Worm (Caenorhabditis elegans) whole organism, L3 larva: Measurements from ENCODE around the gene hot-6.

Source experiments
- R02D3.7 ChIP-seq: fragments of 150-350 bp; optimal IDR thresholded peaks from 2 replicates; lab custom pipeline; 2014; ENCODE audit warnings: missing biosample characterization, missing genetic modification characterization
- ZK546.5 ChIP-seq: sonication (generic microtip); optimal IDR thresholded peaks from 2 replicates; lab custom pipeline; 2017; ENCODE audit warnings: missing biosample characterization, missing genetic modification characterization
- ceh-16 ChIP-seq: sonication (generic microtip); optimal IDR thresholded peaks from 2 replicates; lab custom pipeline; 2017; ENCODE audit warnings: missing biosample characterization, missing genetic modification characterization
- ceh-28 ChIP-seq: fragments of 150-350 bp; optimal IDR thresholded peaks from 2 replicates; lab custom pipeline; 2014; ENCODE audit warnings: missing biosample characterization, missing genetic modification reagents, missing genetic modification characterization
- ceh-82 ChIP-seq: fragments of 150-350 bp; optimal IDR thresholded peaks from 2 replicates; lab custom pipeline; 2014; ENCODE audit warnings: missing biosample characterization, missing genetic modification characterization
- ceh-9 ChIP-seq: sonication (generic microtip); optimal IDR thresholded peaks from 2 replicates; lab custom pipeline; 2018; ENCODE audit warnings: missing biosample characterization, missing genetic modification characterization
- daf-12 ChIP-seq: fragments of 150-350 bp; optimal IDR thresholded peaks from 2 replicates; lab custom pipeline; 2014; ENCODE audit warnings: missing biosample characterization, missing genetic modification reagents, missing genetic modification characterization
- egl-5 ChIP-seq: fragments of 150-350 bp; optimal IDR thresholded peaks from 2 replicates; lab custom pipeline; 2017; ENCODE audit warnings: missing biosample characterization, missing genetic modification reagents, missing genetic modification characterization, inconsistent platforms
- elt-1 ChIP-seq: fragments of 150-350 bp; optimal IDR thresholded peaks from 2 replicates; lab custom pipeline; 2014; ENCODE audit warnings: missing biosample characterization, missing genetic modification characterization
- elt-2 ChIP-seq: sonication (generic microtip); optimal IDR thresholded peaks from 2 replicates; lab custom pipeline; 2016; ENCODE audit warnings: missing genetic modification reagents, mild to moderate bottlenecking, missing genetic modification characterization, missing compliant biosample characterization
- elt-3 ChIP-seq, 3 experiments: fragments of 150-350 bp in 1 of 3; sonication (generic microtip) in 2 of 3; optimal IDR thresholded peaks; 2 replicates in 2 of 3; 4 replicates in 1 of 3; lab custom pipeline; 2014 to 2017; ENCODE audit warnings: missing biosample characterization in 3 of 3, missing genetic modification characterization in 3 of 3
- eor-1 ChIP-seq, 2 experiments: fragments of 150-350 bp; optimal IDR thresholded peaks; 2 replicates each; lab custom pipeline; 2014 to 2018; ENCODE audit warnings: missing biosample characterization in 2 of 2, missing genetic modification characterization in 2 of 2
- fkh-2 ChIP-seq: fragments of 150-350 bp; optimal IDR thresholded peaks from 2 replicates; lab custom pipeline; 2014; ENCODE audit warnings: missing biosample characterization, missing genetic modification reagents, missing genetic modification characterization
- fos-1 ChIP-seq: fragments of 150-350 bp; optimal IDR thresholded peaks from 2 replicates; lab custom pipeline; 2014; ENCODE audit warnings: missing biosample characterization, missing genetic modification characterization
- hmg-11 ChIP-seq: sonication (generic microtip); optimal IDR thresholded peaks from 2 replicates; lab custom pipeline; 2016; ENCODE audit warnings: missing genetic modification characterization, missing compliant biosample characterization
- jun-1 ChIP-seq: fragments of 150-350 bp; optimal IDR thresholded peaks from 2 replicates; lab custom pipeline; 2014; ENCODE audit warnings: missing biosample characterization, missing genetic modification reagents, missing genetic modification characterization
- lin-15B ChIP-seq: fragments of 150-350 bp; optimal IDR thresholded peaks from 2 replicates; lab custom pipeline; 2014; ENCODE audit warnings: missing biosample characterization, missing genetic modification characterization
- lin-39 ChIP-seq: fragments of 150-350 bp; optimal IDR thresholded peaks from 2 replicates; lab custom pipeline; 2018; ENCODE audit warnings: missing biosample characterization, missing genetic modification reagents, missing genetic modification characterization
- lsy-12 ChIP-seq: sonication (generic microtip); optimal IDR thresholded peaks from 2 replicates; lab custom pipeline; 2016; ENCODE audit warnings: mild to moderate bottlenecking, missing genetic modification characterization, missing compliant biosample characterization
- mdl-1 ChIP-seq: fragments of 150-350 bp; optimal IDR thresholded peaks from 2 replicates; lab custom pipeline; 2014; ENCODE audit warnings: missing biosample characterization, missing genetic modification characterization
- mml-1 ChIP-seq: fragments of 150-350 bp; sonication (generic microtip); optimal IDR thresholded peaks from 3 replicates; lab custom pipeline; 2014; ENCODE audit warnings: missing biosample characterization, missing genetic modification characterization
- nfya-1 ChIP-seq: sonication (generic microtip); optimal IDR thresholded peaks from 2 replicates; lab custom pipeline; 2017; ENCODE audit warnings: missing genetic modification characterization, mild to moderate bottlenecking, missing compliant biosample characterization, antibody characterized with exemption, moderate library complexity; ENCODE audit not compliant: insufficient read depth
- nhr-237 ChIP-seq: fragments of 150-350 bp; optimal IDR thresholded peaks from 2 replicates; lab custom pipeline; 2014; ENCODE audit warnings: missing biosample characterization, missing genetic modification characterization
- nhr-25 ChIP-seq: sonication (generic microtip); optimal IDR thresholded peaks from 2 replicates; lab custom pipeline; 2017; ENCODE audit warnings: missing biosample characterization, missing genetic modification characterization
- nhr-28 ChIP-seq: fragments of 150-350 bp; optimal IDR thresholded peaks from 2 replicates; lab custom pipeline; 2014; ENCODE audit warnings: missing biosample characterization, missing genetic modification characterization
- nhr-43 ChIP-seq: sonication (generic microtip); optimal IDR thresholded peaks from 2 replicates; lab custom pipeline; 2016; ENCODE audit warnings: mild to moderate bottlenecking, missing genetic modification characterization, missing compliant biosample characterization; ENCODE audit not compliant: poor library complexity, severe bottlenecking
- nhr-67 ChIP-seq: fragments of 150-350 bp; optimal IDR thresholded peaks from 2 replicates; lab custom pipeline; 2014; ENCODE audit warnings: missing biosample characterization, missing genetic modification characterization
- nhr-76 ChIP-seq: fragments of 150-350 bp; sonication (generic microtip); optimal IDR thresholded peaks from 5 replicates; lab custom pipeline; 2014; ENCODE audit warnings: missing biosample characterization, missing genetic modification characterization
- pha-4 ChIP-seq: fragments of 150-350 bp; optimal IDR thresholded peaks from 2 replicates; lab custom pipeline; 2014; ENCODE audit warnings: missing biosample characterization, missing genetic modification reagents, missing genetic modification characterization
- pqm-1 ChIP-seq: fragments of 150-350 bp; optimal IDR thresholded peaks from 2 replicates; lab custom pipeline; 2017; ENCODE audit warnings: missing biosample characterization, missing genetic modification characterization, inconsistent platforms
- sea-2 ChIP-seq: fragments of 150-350 bp; sonication (generic microtip); optimal IDR thresholded peaks from 4 replicates; lab custom pipeline; 2014; ENCODE audit warnings: missing biosample characterization, missing genetic modification reagents, missing genetic modification characterization
- snpc-4 ChIP-seq: fragments of 150-350 bp; optimal IDR thresholded peaks from 2 replicates; lab custom pipeline; 2014; ENCODE audit warnings: missing biosample characterization, missing genetic modification characterization
- tbx-2 ChIP-seq: sonication (generic microtip); optimal IDR thresholded peaks from 2 replicates; lab custom pipeline; 2016; ENCODE audit warnings: mild to moderate bottlenecking, missing genetic modification characterization, missing compliant biosample characterization
- zag-1 ChIP-seq: fragments of 150-350 bp; optimal IDR thresholded peaks from 2 replicates; lab custom pipeline; 2014; ENCODE audit warnings: missing biosample characterization, missing genetic modification characterization
- ztf-11 ChIP-seq: fragments of 150-350 bp; optimal IDR thresholded peaks from 2 replicates; lab custom pipeline; 2014; ENCODE audit warnings: missing biosample characterization, missing genetic modification characterization
- ztf-4 ChIP-seq: fragments of 150-350 bp; optimal IDR thresholded peaks from 2 replicates; lab custom pipeline; 2014; ENCODE audit warnings: missing biosample characterization, missing genetic modification characterization

hot-6 gene

DNA sequence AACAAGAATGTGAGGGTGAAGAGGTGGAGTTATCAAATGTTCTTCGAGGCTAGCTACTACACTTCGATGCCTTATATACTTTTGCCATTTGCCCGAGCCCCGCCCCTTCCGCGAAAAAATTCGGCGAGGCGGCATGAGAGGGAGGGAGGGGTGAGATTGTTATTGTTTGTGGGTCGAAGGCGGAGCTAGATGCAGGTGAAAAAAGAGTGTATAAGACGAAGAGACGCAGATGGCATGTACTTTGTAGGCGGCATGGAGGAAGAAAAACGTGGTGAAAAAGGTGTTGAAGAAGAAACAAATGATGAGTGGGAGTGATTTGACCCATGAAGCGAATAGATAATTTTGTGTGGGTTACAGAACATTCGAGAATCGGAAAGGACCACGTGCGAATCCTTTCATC, 10.3 kb downstream of the hot-6 start, which contains the start of gene C13G3.1:
TSS of gene C13G3.1 (minus strand) at position 47 of the 400 bp plus-strand sequence.
- no peak for TF ChIP-seq pqm-1 (tag; lab: Kevin White, UChicago)
- TF ChIP-seq nhr-76 (tag; lab: Kevin White, UChicago): no peak
- TF ChIP-seq nfya-1: no peak
- TF ChIP-seq daf-12 (tag; lab: Kevin White, UChicago): no peak
- TF ChIP-seq ceh-9: no peak
- TF ChIP-seq fkh-2 (tag; lab: Kevin White, UChicago): no peak
- peak; percentile 3 for TF ChIP-seq nhr-25
- TF ChIP-seq ceh-16 (tag; lab: Kevin White, UChicago): no peak
- TF ChIP-seq sea-2 (GFP tag; lab: Kevin White, UChicago): no peak

DNA sequence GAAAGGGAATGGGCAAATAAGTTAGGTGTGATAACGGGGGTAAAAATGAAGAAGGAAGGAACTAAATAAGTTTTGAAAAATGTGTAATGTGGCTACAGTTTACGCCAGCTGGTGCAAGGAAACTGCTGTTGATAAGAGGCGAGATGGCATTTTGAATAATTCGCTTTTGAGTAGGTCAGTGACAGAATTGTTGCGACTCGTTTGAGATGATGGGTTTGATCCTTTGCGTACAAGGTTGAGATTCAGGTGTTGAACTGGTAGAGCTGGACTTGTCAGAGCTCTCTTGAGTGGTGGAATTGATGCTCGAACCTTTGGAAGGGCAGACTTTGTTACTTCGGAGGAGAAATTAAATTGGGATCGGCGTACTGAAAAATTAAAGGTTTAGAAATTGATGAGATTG, 10.9 kb downstream of the hot-6 start:
- TF ChIP-seq nhr-25: peak; percentile 10
- TF ChIP-seq lin-39 (tag; lab: Kevin White, UChicago): no peak
- TF ChIP-seq hmg-11: no peak
- TF ChIP-seq snpc-4 (tag; lab: Kevin White, UChicago): no peak
- TF ChIP-seq jun-1 (tag; lab: Kevin White, UChicago): no peak
- TF ChIP-seq elt-1 (tag; lab: Kevin White, UChicago): no peak
- TF ChIP-seq lin-15B (tag; lab: Kevin White, UChicago): no peak
- TF ChIP-seq tbx-2 (tag; lab: Kevin White, UChicago): no peak

DNA sequence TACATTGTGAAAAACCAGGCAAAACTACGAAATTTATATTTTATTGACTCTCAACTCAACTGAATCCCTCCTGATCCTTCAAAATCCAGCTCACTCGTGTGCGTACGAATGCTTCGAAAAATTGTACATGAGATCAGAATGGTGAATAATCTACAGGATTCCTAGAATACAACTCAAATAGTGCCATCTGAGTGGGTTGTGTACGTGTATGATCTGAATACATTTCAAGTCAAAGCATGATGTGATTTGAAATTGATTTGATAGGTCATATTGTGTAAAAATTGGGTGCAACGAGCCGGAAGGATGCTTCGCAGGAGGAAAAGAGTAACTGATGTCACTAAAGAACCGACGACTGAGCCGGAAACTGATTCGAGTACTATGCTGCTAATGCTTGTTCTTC, 12.0 kb downstream of the hot-6 start:
- TF ChIP-seq fkh-2 (tag; lab: Kevin White, UChicago) (no peak), lsy-12 (tag; lab: Kevin White, UChicago) (no peak), eor-1 (tag; optimal IDR thresholded peaks at IDR 0.05; lab: Kevin White, UChicago) (no peak), hmg-11 (no peak), snpc-4 (tag; lab: Kevin White, UChicago) (no peak), elt-2 (tag; lab: Kevin White, UChicago) (no peak), nhr-28 (tag; lab: Kevin White, UChicago) (no peak), zag-1 (tag; lab: Kevin White, UChicago) (no peak), nhr-43 (tag; lab: Kevin White, UChicago) (no peak), ceh-28 (tag; lab: Kevin White, UChicago) (no peak), elt-3 (tag; optimal IDR thresholded peaks at IDR 0.05; lab: Kevin White, UChicago) (no peak), sea-2 (GFP tag; lab: Kevin White, UChicago) (no peak), tbx-2 (tag; lab: Kevin White, UChicago) (no peak), fos-1 (tag; lab: Kevin White, UChicago) (no peak), ZK546.5 (tag; lab: Kevin White, UChicago) (no peak)

DNA sequence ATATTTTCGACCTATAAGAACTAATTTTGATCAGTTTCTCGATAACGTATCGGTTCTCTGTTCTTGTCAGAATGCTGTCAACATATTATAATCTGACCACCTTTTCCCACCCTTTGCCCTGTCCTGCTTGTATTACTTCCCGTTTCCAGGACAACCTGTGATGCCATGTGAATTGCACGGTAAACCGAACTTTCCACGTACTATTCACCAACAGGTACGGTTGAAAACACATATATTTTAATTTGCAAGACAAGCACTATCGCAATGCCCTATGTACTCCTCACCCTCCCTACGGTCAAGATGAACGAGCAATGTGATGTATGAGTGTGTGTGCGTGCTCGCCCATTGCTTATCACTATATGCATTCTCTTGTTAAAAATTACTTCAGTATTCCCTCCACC, 13.6 kb downstream of the hot-6 start:
- peak; percentile 74 for TF ChIP-seq pqm-1 (tag; lab: Kevin White, UChicago)
- no peak for TF ChIP-seq elt-1 (tag; lab: Kevin White, UChicago)
- peak; percentile 92 for TF ChIP-seq elt-2 (tag; lab: Kevin White, UChicago)
- TF ChIP-seq ztf-11: no peak
- no peak for TF ChIP-seq nhr-67
- TF ChIP-seq ztf-4 (tag; lab: Kevin White, UChicago): no peak
- no peak for TF ChIP-seq pha-4 (tag; lab: Kevin White, UChicago)
- no peak for TF ChIP-seq mdl-1
- peak; percentile 40 for TF ChIP-seq jun-1 (tag; lab: Kevin White, UChicago)
- no peak for TF ChIP-seq nhr-76 (tag; lab: Kevin White, UChicago)
- TF ChIP-seq mml-1 (tag; lab: Kevin White, UChicago): no peak
- TF ChIP-seq nhr-28 (tag; lab: Kevin White, UChicago): no peak
- TF ChIP-seq egl-5 (tag; lab: Kevin White, UChicago): no peak
- TF ChIP-seq nhr-237: no peak
- TF ChIP-seq ceh-82 (tag; lab: Kevin White, UChicago): no peak
- no peak for TF ChIP-seq R02D3.7 (tag; lab: Kevin White, UChicago)
- no peak for TF ChIP-seq elt-3 (tag; optimal IDR thresholded peaks at IDR 0.05; lab: Kevin White, UChicago)
- TF ChIP-seq, all 47 proteins: peak for 3
